Worm (Caenorhabditis elegans): ENCODE data around the gene fbxa-45.

ce11 chrV:16869740-16870139, 29.5 kb downstream of the fbxa-45 start, which contains the start of gene clec-33:
- TF ChIP-seq F13C5.2 (tag; optimal IDR thresholded peaks at IDR 0.05): no peak
- no peak for TF ChIP-seq ama-1 (optimal IDR thresholded peaks at IDR 0.05)
- TF ChIP-seq sea-1 (GFP tag; conservative IDR thresholded peaks at IDR 0.05): no peak
- no peak for TF ChIP-seq B0310.2 (tag; optimal IDR thresholded peaks at IDR 0.05)
- no peak for TF ChIP-seq ceh-13 (GFP tag; optimal IDR thresholded peaks at IDR 0.05)
- TF ChIP-seq scrt-1 (GFP tag; IDR thresholded peaks at IDR 0.05): no peak
- TF ChIP-seq tra-4 (tag; optimal IDR thresholded peaks at IDR 0.05): no peak
- TF ChIP-seq hnd-1 (tag; optimal IDR thresholded peaks at IDR 0.05): no peak

Data from whole organism, early embryonic.